Worm (Caenorhabditis elegans) whole organism, L1 larva: ENCODE measurements around the gene ZC8.6.

Experiments used
- ama-1 ChIP-seq: fragments of 150-350 bp; optimal IDR thresholded peaks from 2 replicates; lab custom pipeline; 2014
- elt-3 ChIP-seq, 6 experiments: fragments of 150-350 bp in 1 of 6; sonication (generic microtip); optimal IDR thresholded peaks; 2 replicates each; lab custom pipeline; 2017 to 2018; ENCODE audit warnings: missing biosample characterization in 6 of 6, missing genetic modification characterization in 6 of 6, inconsistent platforms in 1 of 6
- isw-1 ChIP-seq: fragments of 200-800 bp; sonication (Bioruptor generic); IDR thresholded peaks from 2 replicates; pipeline ENCODE4 v1.3.6; 2022; ENCODE audit warnings: missing genetic modification characterization, missing compliant biosample characterization
- mdl-1 ChIP-seq, 2 experiments: fragments of 150-350 bp; optimal IDR thresholded peaks; 2 replicates each; lab custom pipeline; 2014 to 2017; ENCODE audit warnings: missing biosample characterization in 2 of 2, missing genetic modification characterization in 2 of 2, inconsistent platforms in 1 of 2
- snpc-4 ChIP-seq: fragments of 150-350 bp; optimal IDR thresholded peaks from 2 replicates; lab custom pipeline; 2014; ENCODE audit warnings: missing biosample characterization, missing genetic modification characterization
- unc-30 ChIP-seq: sonication (generic microtip); optimal IDR thresholded peaks from 2 replicates; lab custom pipeline; 2017; ENCODE audit warnings: missing biosample characterization, missing genetic modification characterization
- zip-4 ChIP-seq: fragments of 200-800 bp; sonication (Bioruptor generic); optimal IDR thresholded peaks from 2 replicates; lab custom pipeline; 2018; ENCODE audit warnings: mild to moderate bottlenecking, missing genetic modification characterization, moderate library complexity, missing compliant biosample characterization

DNA sequence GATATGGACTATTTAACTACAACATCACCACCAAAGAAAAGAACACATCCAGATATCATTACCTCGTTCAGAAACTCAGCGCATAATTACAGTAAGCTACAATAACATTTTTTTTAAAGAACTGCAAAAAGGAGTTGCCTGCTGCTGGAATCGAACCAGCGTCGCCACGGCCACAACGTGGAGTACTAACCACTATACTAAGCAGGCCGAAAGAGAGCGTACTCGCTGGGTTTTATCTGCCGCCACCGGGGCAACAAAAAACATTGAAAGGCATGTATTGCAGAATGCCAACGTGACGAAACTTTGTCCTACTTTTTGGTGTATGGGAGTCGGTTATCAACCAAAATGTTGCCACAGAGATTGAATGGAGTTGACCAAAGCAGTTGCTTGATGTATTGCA, 25.3 kb upstream of the ZC8.6 start:
- TF ChIP-seq zip-4, result peak; percentile 23
- TF ChIP-seq unc-30 (tag; lab: Kevin White, UChicago), result no peak
- peak in 1 of 2 experiments; percentile 63 for TF ChIP-seq mdl-1 (tag; optimal IDR thresholded peaks at IDR 0.05; lab: Kevin White, UChicago)
- TF ChIP-seq snpc-4 (tag; lab: Kevin White, UChicago), result no peak
- TF ChIP-seq ama-1 (lab: Kevin White, UChicago), result no peak
- TF ChIP-seq isw-1 (GFP tag; lab: Robert Waterston, UW), result no peak
- TF ChIP-seq elt-3 (tag; optimal IDR thresholded peaks at IDR 0.05; lab: Kevin White, UChicago), result no peak
